Fruit fly (Drosophila melanogaster) Kc167 (cell line): Measurements from ENCODE around the gene Dph1.

Source experiments
- h ChIP-seq: fragments of >200 bp; optimal IDR thresholded peaks from 3 replicates; lab custom pipeline; 2018; ENCODE audit warnings: missing external identifiers
- psq ChIP-seq: fragments of >200 bp; optimal IDR thresholded peaks from 2 replicates; lab custom pipeline; 2017; ENCODE audit warnings: missing external identifiers
- ttk ChIP-seq: sonication (Bioruptor generic); optimal IDR thresholded peaks from 2 replicates; lab custom pipeline; 2017; ENCODE audit warnings: missing external identifiers

DNA sequence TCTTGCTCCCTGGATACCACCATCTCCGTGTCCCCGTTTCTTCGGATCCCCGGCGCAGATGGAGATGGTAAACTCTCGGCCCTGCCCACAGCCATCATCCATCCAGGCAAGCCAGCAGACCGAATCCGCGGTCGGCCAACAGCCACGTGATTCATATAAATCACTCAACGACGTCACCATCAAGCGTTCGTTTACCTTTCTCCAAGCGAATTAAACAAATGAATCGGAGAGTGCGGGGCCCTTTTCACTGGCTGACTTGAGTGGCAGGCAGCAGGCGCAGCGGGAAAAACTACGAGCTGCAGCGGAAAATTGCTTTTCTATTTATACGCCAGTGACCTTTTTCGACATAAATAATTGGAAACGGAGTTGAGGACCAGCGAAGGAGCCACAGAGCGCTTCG is 6.8 kb upstream of the Dph1 start:
- no peak for TF ChIP-seq ttk
- no peak for TF ChIP-seq h (lab: Kevin White, UChicago)
- TF ChIP-seq psq (lab: Kevin White, UChicago) = no peak
